Worm (Caenorhabditis elegans): Measurements from ENCODE around the gene clc-29.

DNA sequence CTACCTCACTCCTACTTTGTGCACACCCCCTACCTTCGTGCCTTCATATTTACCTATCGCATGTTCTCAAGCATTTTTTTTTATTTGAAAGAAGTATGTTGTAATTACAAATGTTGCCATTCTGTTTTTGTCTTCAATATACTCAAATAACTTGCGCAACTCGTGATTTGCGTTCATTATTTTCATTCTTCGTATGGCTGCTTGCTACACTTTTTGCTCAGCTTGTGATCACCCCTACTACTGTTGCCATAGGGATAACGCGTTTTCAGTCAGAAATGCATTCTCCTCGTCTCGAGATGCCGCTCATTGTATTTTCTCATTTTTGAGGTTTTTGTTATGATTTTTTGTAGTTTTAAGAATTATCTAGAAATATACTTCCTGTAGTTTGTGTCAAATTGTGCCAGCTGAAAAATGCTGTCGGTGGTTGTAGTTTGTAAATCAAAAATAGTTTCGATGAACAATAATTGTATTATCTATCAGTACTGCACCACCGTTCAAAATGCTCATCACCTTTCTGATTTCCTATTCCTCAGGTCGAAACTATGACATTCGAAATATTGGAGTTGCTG, 25.0 kb downstream of the clc-29 start, which contains the start of gene F10E9.1:
- TF ChIP-seq him-1 (tag; optimal IDR thresholded peaks at IDR 0.05) (no peak), W03F9.2 (tag; optimal IDR thresholded peaks at IDR 0.05) (no peak)

Data from whole organism, L4/young adult.